Worm (Caenorhabditis elegans): Measurements from ENCODE around the gene C48B4.11.
A peak's percentile ranks its signal among the peaks of the same experiment; 100 is the strongest.

- TF ChIP-seq zag-1 (tag; optimal IDR thresholded peaks at IDR 0.05) (no peak), lsy-2 (tag; optimal IDR thresholded peaks at IDR 0.05) (peak; percentile 98 to 99), ama-1 (optimal IDR thresholded peaks at IDR 0.05) (peak; percentile 86), daf-12 (tag; optimal IDR thresholded peaks at IDR 0.05) (no peak), lin-15B (tag; optimal IDR thresholded peaks at IDR 0.05) (no peak), nhr-11 (tag; optimal IDR thresholded peaks at IDR 0.05) (peak; percentile 71)
These were observed 19.8 kb downstream of the C48B4.11 start, which contains the start of gene unc-16 for ce11 chrIII:9546016-9546659.

Data from whole organism, L4 larva.